Fruit fly (Drosophila melanogaster) whole organism, embryonic: ENCODE measurements around the gene CG7656.
A peak's percentile ranks its signal among the peaks of the same experiment; 100 is the strongest.

Experiments used
- Adf1 ChIP-seq: fragments of 200-800 bp; sonication (Bioruptor generic); IDR thresholded peaks from 2 replicates; pipeline ENCODE4 v1.3.6; 2022; ENCODE audit warnings: missing biosample characterization, missing genetic modification characterization
- Awh ChIP-seq: fragments of 200-800 bp; sonication (Bioruptor generic); IDR thresholded peaks from 2 replicates; pipeline ENCODE4, ENCODE4 v1.3.6; 2022; ENCODE audit warnings: missing biosample characterization, missing genetic modification characterization
- CG12942 ChIP-seq: fragments of 200-800 bp; sonication (Bioruptor generic); optimal IDR thresholded peaks from 3 replicates; lab custom pipeline; 2016; ENCODE audit warnings: missing biosample characterization, missing genetic modification characterization
- CG4617 ChIP-seq: fragments of 200-800 bp; sonication (Bioruptor generic); optimal IDR thresholded peaks from 3 replicates; lab custom pipeline; 2016; ENCODE audit warnings: missing biosample characterization, missing genetic modification characterization, borderline replicate concordance
- CG7357 ChIP-seq: fragments of 200-800 bp; sonication (Bioruptor generic); IDR thresholded peaks from 3 replicates; pipeline ENCODE4 v1.3.6; 2022; ENCODE audit warnings: missing biosample characterization, missing genetic modification characterization
- CG7372 ChIP-seq: fragments of 200-800 bp; sonication (Bioruptor generic); IDR thresholded peaks from 2 replicates; pipeline ENCODE4 v1.3.6; 2022; ENCODE audit warnings: missing biosample characterization, missing genetic modification characterization
- CG7556 ChIP-seq: fragments of 200-800 bp; sonication (Bioruptor generic); optimal IDR thresholded peaks from 2 replicates; lab custom pipeline; 2017; ENCODE audit warnings: missing biosample characterization, mild to moderate bottlenecking, missing genetic modification characterization
- CG8089 ChIP-seq: fragments of 200-800 bp; sonication (Bioruptor generic); optimal IDR thresholded peaks from 3 replicates; lab custom pipeline; 2016; ENCODE audit warnings: missing biosample characterization, missing genetic modification characterization
- CG9609 ChIP-seq: fragments of 200-800 bp; sonication (Bioruptor generic); optimal IDR thresholded peaks from 3 replicates; lab custom pipeline; 2016; ENCODE audit warnings: missing biosample characterization, missing genetic modification characterization
- Drgx ChIP-seq: fragments of 200-800 bp; sonication (Bioruptor generic); IDR thresholded peaks from 2 replicates; pipeline ENCODE4 v1.3.6; 2022; ENCODE audit warnings: missing biosample characterization, missing genetic modification characterization
- E2f1 ChIP-seq: fragments of 200-800 bp; sonication (Bioruptor generic); IDR thresholded peaks from 2 replicates; pipeline ENCODE4 v1.3.6; 2022; ENCODE audit warnings: missing biosample characterization, missing genetic modification characterization
- Hsf ChIP-seq: fragments of 200-800 bp; sonication (Bioruptor generic); optimal IDR thresholded peaks from 3 replicates; lab custom pipeline; 2016; ENCODE audit warnings: missing biosample characterization, missing genetic modification characterization
- Jarid2 ChIP-seq: fragments of 200-800 bp; sonication (Bioruptor generic); optimal IDR thresholded peaks from 3 replicates; lab custom pipeline; 2017; ENCODE audit warnings: mild to moderate bottlenecking, missing biosample characterization, missing genetic modification reagents, missing genetic modification characterization
- Med ChIP-seq: fragments of 200-800 bp; sonication (Bioruptor generic); peaks from one replicate; lab custom pipeline; 2016; ENCODE audit warnings: missing biosample characterization, missing genetic modification characterization, mild to moderate bottlenecking, inconsistent platforms, moderate library complexity
- NfI ChIP-seq: fragments of 200-800 bp; sonication (Bioruptor generic); optimal IDR thresholded peaks from 3 replicates; lab custom pipeline; 2018; ENCODE audit warnings: missing biosample characterization, mild to moderate bottlenecking, missing genetic modification characterization, moderate library complexity
- Six4 ChIP-seq: fragments of 200-800 bp; sonication (Bioruptor generic); optimal IDR thresholded peaks from 2 replicates; lab custom pipeline; 2016; ENCODE audit warnings: missing biosample characterization, missing genetic modification characterization
- Trl ChIP-seq, 3 experiments: fragments of >200 bp in 2 of 3; fragments of 200-800 bp in 1 of 3; sonication (Bioruptor generic) in 1 of 3; optimal IDR thresholded peaks; 2 replicates in 1 of 3; 3 replicates in 2 of 3; lab custom pipeline; 2016 to 2017; ENCODE audit warnings: missing biosample characterization in 1 of 3, missing genetic modification characterization in 1 of 3
- az2 ChIP-seq: fragments of 200-800 bp; sonication (Bioruptor generic); optimal IDR thresholded peaks from 3 replicates; lab custom pipeline; 2016; ENCODE audit warnings: missing biosample characterization, missing genetic modification characterization
- bowl ChIP-seq: fragments of 200-800 bp; sonication (Bioruptor generic); IDR thresholded peaks from 2 replicates; pipeline ENCODE4 v1.3.6; 2022; ENCODE audit warnings: missing biosample characterization, missing genetic modification characterization
- cg ChIP-seq: fragments of 200-800 bp; sonication (Bioruptor generic); optimal IDR thresholded peaks from 3 replicates; lab custom pipeline; 2019; ENCODE audit warnings: missing biosample characterization, mild to moderate bottlenecking, missing genetic modification characterization, moderate library complexity
- chinmo ChIP-seq: fragments of 200-800 bp; sonication (Bioruptor generic); IDR thresholded peaks from 4 replicates; pipeline ENCODE4 v1.3.6; 2022; ENCODE audit warnings: missing biosample characterization, missing genetic modification characterization; ENCODE audit not compliant: partially characterized antibody
- crol ChIP-seq: fragments of 200-800 bp; sonication (Bioruptor generic); IDR thresholded peaks from 2 replicates; pipeline ENCODE4 v1.3.6; 2022; ENCODE audit warnings: missing biosample characterization, missing genetic modification characterization
- dan ChIP-seq: fragments of 200-800 bp; sonication (Bioruptor generic); IDR thresholded peaks from 2 replicates; pipeline ENCODE4 v1.3.6; 2022; ENCODE audit warnings: missing biosample characterization, missing genetic modification characterization
- exex ChIP-seq: fragments of 200-800 bp; sonication (Bioruptor generic); optimal IDR thresholded peaks from 4 replicates; lab custom pipeline; 2018; ENCODE audit warnings: missing biosample characterization, mild to moderate bottlenecking, missing genetic modification characterization, moderate library complexity
- fd64A ChIP-seq: fragments of 200-800 bp; sonication (Bioruptor generic); optimal IDR thresholded peaks from 3 replicates; lab custom pipeline; 2018; ENCODE audit warnings: missing biosample characterization, mild to moderate bottlenecking, missing genetic modification characterization
- grau ChIP-seq: fragments of 200-800 bp; optimal IDR thresholded peaks from 3 replicates; lab custom pipeline; 2019; ENCODE audit warnings: missing biosample characterization, mild to moderate bottlenecking, missing genetic modification characterization, moderate library complexity
- lola ChIP-seq, 3 experiments: fragments of >200 bp in 2 of 3; fragments of 200-800 bp in 1 of 3; sonication (Bioruptor generic) in 1 of 3; optimal IDR thresholded peaks; 2 replicates each; lab custom pipeline; 2017 to 2019; ENCODE audit warnings: missing biosample characterization in 3 of 3, missing genetic modification characterization in 3 of 3, mild to moderate bottlenecking in 1 of 3, moderate library complexity in 1 of 3
- odd ChIP-seq: fragments of 200-800 bp; sonication (Bioruptor generic); optimal IDR thresholded peaks from 2 replicates; lab custom pipeline; 2017; ENCODE audit warnings: missing biosample characterization, mild to moderate bottlenecking, missing genetic modification characterization
- prd ChIP-seq, 3 experiments: fragments of >200 bp in 2 of 3; fragments of 200-800 bp in 1 of 3; sonication (Bioruptor generic) in 1 of 3; optimal IDR thresholded peaks in 2 of 3; IDR thresholded peaks in 1 of 3; 2 replicates in 2 of 3; 3 replicates in 1 of 3; pipeline versions ENCODE4 v1.3.6 to Lab custom; 2017 to 2022; ENCODE audit warnings: missing biosample characterization in 1 of 3, missing genetic modification characterization in 1 of 3
- rib ChIP-seq: fragments of 200-800 bp; sonication (Bioruptor generic); IDR thresholded peaks from 2 replicates; pipeline ENCODE4 v1.3.6; 2022; ENCODE audit warnings: missing biosample characterization, missing genetic modification characterization
- row ChIP-seq: fragments of 200-800 bp; sonication (Bioruptor generic); IDR thresholded peaks from 3 replicates; pipeline ENCODE4 v1.3.6; 2022; ENCODE audit warnings: missing biosample characterization, missing genetic modification characterization
- sens ChIP-seq: fragments of 200-800 bp; sonication (Bioruptor generic); peaks from one replicate; lab custom pipeline; 2016; ENCODE audit warnings: missing biosample characterization, missing genetic modification characterization
- vvl ChIP-seq: fragments of 200-800 bp; sonication (Bioruptor generic); IDR thresholded peaks from 2 replicates; pipeline ENCODE4 v1.3.6; 2022; ENCODE audit warnings: missing biosample characterization, missing genetic modification characterization
- wdn ChIP-seq: fragments of 200-800 bp; sonication (Bioruptor generic); IDR thresholded peaks from 2 replicates; pipeline ENCODE4 v1.3.6; 2022; ENCODE audit warnings: missing biosample characterization, missing genetic modification characterization
- z ChIP-seq: fragments of 200-800 bp; sonication (Bioruptor generic); IDR thresholded peaks from 3 replicates; pipeline ENCODE4 v1.3.6; 2022; ENCODE audit warnings: missing biosample characterization, missing genetic modification characterization
- zen2 ChIP-seq: fragments of 200-800 bp; sonication (Bioruptor generic); IDR thresholded peaks from 3 replicates; pipeline ENCODE4 v1.3.6; 2022; ENCODE audit warnings: missing biosample characterization, missing genetic modification characterization; ENCODE audit not compliant: partially characterized antibody

Gene CG7656

DNA sequence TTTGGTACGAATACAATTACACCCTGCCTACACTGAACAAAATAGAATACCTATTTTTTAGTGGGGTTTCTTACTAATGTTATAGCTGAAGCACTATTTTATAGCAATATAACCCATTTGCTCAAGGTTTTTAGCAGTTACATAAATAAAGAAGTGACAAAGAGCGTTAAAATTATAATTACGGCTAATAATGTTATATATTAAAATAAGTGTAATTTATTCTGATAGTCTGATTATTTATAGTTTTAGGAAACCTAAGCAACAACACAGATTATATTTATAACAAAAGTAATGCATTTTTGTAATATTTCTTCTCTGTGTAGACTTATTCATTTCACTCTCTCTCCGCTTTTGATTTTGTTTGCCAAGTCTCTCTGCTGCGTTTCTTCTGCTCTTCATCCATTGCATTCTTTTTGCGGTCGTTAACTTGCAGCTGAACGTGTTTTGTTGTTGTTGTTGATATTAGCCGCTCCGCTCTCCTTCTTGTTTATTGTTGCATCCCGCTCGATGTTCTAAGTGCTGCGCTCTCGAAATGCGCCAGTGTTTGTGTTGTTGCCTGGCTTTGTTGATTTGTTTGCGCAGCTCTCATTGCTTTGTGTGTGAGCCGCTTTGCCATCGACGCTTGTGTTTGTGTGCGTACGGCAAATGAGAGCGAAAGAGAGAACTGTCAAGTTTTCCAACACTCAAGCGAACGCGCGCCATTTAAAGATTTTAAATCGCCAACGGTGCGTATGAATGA is 37.9 kb upstream of the CG7656 start (continued):
- TF ChIP-seq CG9609 (GFP tag; lab: Kevin White, UChicago) = peak; percentile 22
- no peak for TF ChIP-seq prd (optimal IDR thresholded peaks at IDR 0.05; lab: Kevin White, UChicago)
- peak; percentile 88 for TF ChIP-seq prd (GFP tag; IDR thresholded peaks at IDR 0.05; lab: Robert Waterston, UW)
- TF ChIP-seq Six4 (GFP tag; lab: Kevin White, UChicago) = peak; percentile 83
- no peak for TF ChIP-seq z (GFP tag; lab: Robert Waterston, UW)
- peak; percentile 57 for TF ChIP-seq CG4617 (GFP tag; lab: Kevin White, UChicago)
- peak; percentile 85 for TF ChIP-seq NfI
- peak; percentile 84 for TF ChIP-seq CG12942 (GFP tag; lab: Kevin White, UChicago)
- TF ChIP-seq CG8089 = no peak
- TF ChIP-seq, all 482 proteins: peak for 349

DNA sequence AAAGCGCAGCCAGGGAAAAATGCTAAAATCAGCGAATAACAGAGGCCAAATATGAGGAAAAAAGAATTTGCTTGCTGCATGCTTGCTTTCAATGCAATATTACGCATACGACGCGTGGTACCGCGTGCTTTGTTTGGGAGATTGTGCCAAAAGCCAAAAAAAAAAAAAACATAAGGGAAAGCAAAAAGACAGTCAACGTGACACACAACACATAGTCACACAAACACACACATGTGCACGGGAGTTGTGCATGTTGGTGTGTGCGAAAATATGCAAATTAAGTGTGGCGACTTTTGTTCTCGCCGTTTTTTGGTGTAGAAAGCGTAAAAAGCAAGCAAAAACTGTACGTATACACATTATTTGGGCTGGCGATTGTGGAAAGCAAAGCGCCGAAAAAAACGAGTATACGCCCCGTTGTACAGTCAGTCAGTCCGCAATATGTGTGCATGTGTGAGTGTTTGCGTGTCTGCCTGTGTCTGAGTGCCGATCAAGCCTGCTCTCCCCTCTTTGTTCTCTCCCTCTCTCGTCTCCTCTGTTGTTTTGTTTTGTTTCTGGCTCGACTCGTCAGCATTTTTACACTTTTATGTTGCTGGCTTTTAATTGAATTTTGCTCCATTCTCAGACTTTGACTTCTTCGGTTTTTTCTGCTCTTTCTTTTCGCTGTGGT is 37.1 kb upstream of the CG7656 start:
- TF ChIP-seq odd (GFP tag; lab: Kevin White, UChicago) (no peak), CG7556 (GFP tag; lab: Kevin White, UChicago) (no peak), E2f1 (GFP tag; lab: Robert Waterston, UW) (no peak), CG7372 (peak; percentile 98), rib (GFP tag; lab: Robert Waterston, UW) (0 out of 2 replicates have a peak, but pooled peaks have one; percentile 36), Drgx (GFP tag; lab: Robert Waterston, UW) (0 out of 2 replicates have a peak, but pooled peaks have one; percentile 5), fd64A (no peak), lola (GFP tag; optimal IDR thresholded peaks at IDR 0.05; lab: Kevin White, UChicago) (no peak), vvl (0 out of 2 replicates have a peak, but pooled peaks have one; percentile 31), Med (GFP tag; lab: Kevin White, UChicago) (peak; percentile 60), Trl (optimal IDR thresholded peaks at IDR 0.05; lab: Kevin White, UChicago) (peak; percentile 65 to 82), Trl (GFP tag; optimal IDR thresholded peaks at IDR 0.05; lab: Kevin White, UChicago) (no peak), chinmo (GFP tag; lab: Robert Waterston, UW) (peak; percentile 93), zen2 (GFP tag; lab: Robert Waterston, UW) (no peak), z (GFP tag; lab: Robert Waterston, UW) (no peak), Jarid2 (no peak), bowl (GFP tag; lab: Robert Waterston, UW) (0 out of 2 replicates have a peak, but pooled peaks have one; percentile 16), Awh (GFP tag; lab: Robert Waterston, UW) (no peak), crol (GFP tag; lab: Robert Waterston, UW) (peak; percentile 59), Hsf (GFP tag; lab: Kevin White, UChicago) (no peak), Adf1 (GFP tag; lab: Robert Waterston, UW) (peak; percentile 66), cg (GFP tag; lab: Kevin White, UChicago) (peak; percentile 67), az2 (GFP tag; lab: Kevin White, UChicago) (no peak), exex (tag; lab: Kevin White, UChicago) (no peak), wdn (GFP tag; lab: Robert Waterston, UW) (0 out of 2 replicates have a peak, but pooled peaks have one; percentile 19), CG7357 (GFP tag; lab: Robert Waterston, UW) (no peak), grau (no peak), row (GFP tag; lab: Robert Waterston, UW) (no peak), sens (GFP tag; lab: Kevin White, UChicago) (peak; percentile 68), dan (GFP tag; lab: Robert Waterston, UW) (no peak)
